Worm (Caenorhabditis elegans) whole organism, young adult: ENCODE measurements around the gene Y37A1A.4.
"Not testable (repeated sequence)": the region's sequence is repeated elsewhere in the genome, so short reads cannot be mapped to it uniquely, and the experiment has no call there.

Source experiments
- ama-1 ChIP-seq, 3 experiments: fragments of 150-350 bp in 1 of 3; sonication (generic microtip) in 2 of 3; optimal IDR thresholded peaks; 2 replicates each; lab custom pipeline; 2014 to 2018; ENCODE audit warnings: missing biosample characterization in 2 of 3, missing genetic modification characterization in 2 of 3, missing genetic modification reagents in 2 of 3
- hmg-1.2 ChIP-seq: fragments of 200-800 bp; sonication (Bioruptor generic); IDR thresholded peaks from 2 replicates; pipeline ENCODE4 v1.3.6; 2022; ENCODE audit warnings: missing genetic modification reagents, missing genetic modification characterization, missing compliant biosample characterization
- let-526 ChIP-seq: fragments of 200-800 bp; sonication (Bioruptor generic); IDR thresholded peaks from 2 replicates; pipeline ENCODE4 v1.3.6; 2022; ENCODE audit warnings: missing genetic modification reagents, missing genetic modification characterization, missing compliant biosample characterization
- pha-4 ChIP-seq: fragments of 150-350 bp; sonication (generic microtip); optimal IDR thresholded peaks from 2 replicates; lab custom pipeline; 2014; ENCODE audit warnings: missing biosample characterization, missing genetic modification reagents, missing genetic modification characterization

DNA sequence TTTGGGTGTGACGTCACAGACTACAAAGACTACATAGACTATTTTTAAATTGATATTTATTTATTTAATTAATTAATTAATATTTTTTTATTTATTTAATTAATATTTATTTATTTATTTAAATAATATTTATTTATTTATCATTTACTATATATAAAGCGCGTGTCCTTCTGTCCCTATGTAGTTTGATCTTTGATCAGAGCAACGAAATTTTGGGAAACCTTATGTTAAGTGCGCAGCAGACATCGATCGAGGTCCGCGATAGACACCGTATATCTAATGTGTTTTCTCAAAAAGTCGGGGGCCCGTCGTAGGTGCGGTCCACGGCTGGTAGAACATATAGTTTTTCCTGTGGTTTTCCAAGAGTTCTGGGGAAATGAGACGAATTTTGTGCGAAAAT is 49.3 kb upstream of the Y37A1A.4 start:
- not testable (repeated sequence) for TF ChIP-seq ama-1 (optimal IDR thresholded peaks at IDR 0.05; lab: Kevin White, UChicago); ama-1 (GFP tag; optimal IDR thresholded peaks at IDR 0.05; lab: Kevin White, UChicago); let-526; pha-4 (tag; lab: Kevin White, UChicago)
- TF ChIP-seq hmg-1.2: peak; percentile 68
